Fruit fly (Drosophila melanogaster): ENCODE data around the gene CG12483.

Gene CG12483

DNA sequence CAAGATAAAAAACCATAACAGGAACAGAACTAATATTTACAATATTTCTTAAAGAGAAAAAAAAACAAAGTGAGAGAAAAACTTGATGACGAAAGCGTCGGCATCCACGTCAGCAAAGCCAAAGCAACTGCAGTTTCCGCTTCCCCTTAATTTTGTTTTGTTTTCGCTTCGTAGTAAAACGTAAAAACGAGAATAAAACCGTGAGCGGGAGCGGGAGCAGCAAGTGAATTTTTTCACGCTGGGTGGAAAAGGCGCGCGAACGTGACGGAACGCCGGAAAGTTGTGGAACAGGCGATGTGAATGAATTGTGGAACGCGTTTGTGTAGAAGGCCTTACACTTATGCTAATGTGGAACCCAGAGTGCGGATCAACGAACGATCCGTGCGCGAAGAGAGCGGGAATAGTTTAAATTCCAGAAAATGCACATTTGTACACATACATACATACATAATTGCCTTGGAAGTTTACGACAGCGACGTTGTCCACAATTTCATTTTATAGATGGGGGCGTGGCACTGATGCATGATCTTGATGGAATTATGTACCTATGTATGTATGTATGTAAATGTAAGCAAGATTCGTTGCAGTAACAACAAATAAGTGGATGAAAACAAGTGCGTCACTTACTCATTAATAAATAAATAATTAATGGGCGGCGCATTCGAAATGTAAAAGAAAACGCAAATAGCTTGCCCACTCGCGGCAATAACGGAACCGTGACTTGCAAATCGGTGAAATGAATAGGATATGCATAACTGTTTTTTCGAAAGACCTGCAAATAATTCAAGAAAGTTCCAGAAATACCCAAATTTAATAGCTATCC, 30.3 kb upstream of the CG12483 start (continued):
- TF ChIP-seq knrl (GFP tag; IDR thresholded peaks at IDR 0.05; ENCODE audit: partially characterized antibody): no peak
- TF ChIP-seq crol (GFP tag; IDR thresholded peaks at IDR 0.05): peak; percentile 66; the same call in 1 of the 2 replicates
- TF ChIP-seq CG10654 (GFP tag; optimal IDR thresholded peaks at IDR 0.05): no peak
- TF ChIP-seq Dbx (GFP tag; IDR thresholded peaks at IDR 0.05): no peak
- no peak for TF ChIP-seq CG17361 (GFP tag; IDR thresholded peaks at IDR 0.05)
- no peak for TF ChIP-seq YL-1 (GFP tag; optimal IDR thresholded peaks at IDR 0.05)
- peak; percentile 1 for TF ChIP-seq CG17385 (GFP tag; optimal IDR thresholded peaks at IDR 0.05)
- TF ChIP-seq Jarid2 (GFP tag; optimal IDR thresholded peaks at IDR 0.05): no peak
- TF ChIP-seq gsb-n (tag; optimal IDR thresholded peaks at IDR 0.05): no peak
- TF ChIP-seq CG8290 (GFP tag; optimal IDR thresholded peaks at IDR 0.05): no peak
- peak in 1 of 2 experiments; percentile 45 for TF ChIP-seq CG8290 (tag; optimal IDR thresholded peaks at IDR 0.05)
- TF ChIP-seq CG8359 (GFP tag; optimal IDR thresholded peaks at IDR 0.05; ENCODE audit: borderline replicate concordance): no peak
- no peak for TF ChIP-seq Gug (GFP tag; IDR thresholded peaks at IDR 0.05)
- no peak for TF ChIP-seq CG14710 (tag; optimal IDR thresholded peaks at IDR 0.05)
- no peak for TF ChIP-seq CG13775 (GFP tag; optimal IDR thresholded peaks at IDR 0.05)
- no peak for TF ChIP-seq CG16815 (GFP tag; optimal IDR thresholded peaks at IDR 0.05)
- TF ChIP-seq CG12744 (GFP tag; optimal IDR thresholded peaks at IDR 0.05): no peak
- peak; percentile 4 for TF ChIP-seq CG10147 (GFP tag; optimal IDR thresholded peaks at IDR 0.05)
- no peak for TF ChIP-seq kay (GFP tag; optimal IDR thresholded peaks at IDR 0.05)
- TF ChIP-seq ttk (GFP tag; IDR thresholded peaks at IDR 0.05): no peak
- peak in 1 of 2 experiments; percentile 33 for TF ChIP-seq Pdp1 (GFP tag; optimal IDR thresholded peaks at IDR 0.05)
- TF ChIP-seq run (tag; optimal IDR thresholded peaks at IDR 0.05): no peak
- TF ChIP-seq Dp (GFP tag; optimal IDR thresholded peaks at IDR 0.05): peak; percentile 44
- TF ChIP-seq CG32767 (GFP tag; IDR thresholded peaks at IDR 0.05): peak; percentile 54; the same call in 1 of the 2 replicates
- TF ChIP-seq Awh (GFP tag; IDR thresholded peaks at IDR 0.05): no peak
- TF ChIP-seq Nf-YB (GFP tag; optimal IDR thresholded peaks at IDR 0.05): no peak
- no peak for TF ChIP-seq CG2120 (GFP tag; optimal IDR thresholded peaks at IDR 0.05)
- peak; percentile 86 for TF ChIP-seq kni (GFP tag; optimal IDR thresholded peaks at IDR 0.05)
- TF ChIP-seq CG18262 (tag; optimal IDR thresholded peaks at IDR 0.05): no peak
- TF ChIP-seq E2f1 (GFP tag; IDR thresholded peaks at IDR 0.05): peak; percentile 42; the same call in 1 of the 2 replicates
- no peak for TF ChIP-seq Atf-2 (GFP tag; optimal IDR thresholded peaks at IDR 0.05)
- no peak for TF ChIP-seq ro (GFP tag; IDR thresholded peaks at IDR 0.05)
- peak; percentile 13 for TF ChIP-seq her (GFP tag; optimal IDR thresholded peaks at IDR 0.05)
- no peak for TF ChIP-seq CG4404 (GFP tag; IDR thresholded peaks at IDR 0.05)
- TF ChIP-seq danr (GFP tag; IDR thresholded peaks at IDR 0.05): no peak
- no peak for TF ChIP-seq CG7372 (GFP tag; IDR thresholded peaks at IDR 0.05)
- TF ChIP-seq fd102C (GFP tag; optimal IDR thresholded peaks at IDR 0.05): no peak
- TF ChIP-seq CG2202 (tag; optimal IDR thresholded peaks at IDR 0.05): no peak
- TF ChIP-seq Bgb (GFP tag; IDR thresholded peaks at IDR 0.05; ENCODE audit: partially characterized antibody): peak; percentile 26; the same call in 1 of the 2 replicates
- peak; percentile 55 for TF ChIP-seq CG18764 (GFP tag; optimal IDR thresholded peaks at IDR 0.05)
- no peak for TF ChIP-seq CG13296 (GFP tag; optimal IDR thresholded peaks at IDR 0.05)
- no peak for TF ChIP-seq Ravus (GFP tag; IDR thresholded peaks at IDR 0.05)
- TF ChIP-seq hbn (GFP tag; IDR thresholded peaks at IDR 0.05; ENCODE audit: partially characterized antibody): no peak
- no peak for TF ChIP-seq prd (optimal IDR thresholded peaks at IDR 0.05)
- TF ChIP-seq prd (GFP tag; IDR thresholded peaks at IDR 0.05): no peak
- no peak for TF ChIP-seq Gsc (GFP tag; IDR thresholded peaks at IDR 0.05)
- TF ChIP-seq CG12104 (GFP tag; optimal IDR thresholded peaks at IDR 0.05): no peak
- TF ChIP-seq vvl (GFP tag; IDR thresholded peaks at IDR 0.05): peak; percentile 83
- TF ChIP-seq grn (GFP tag; optimal IDR thresholded peaks at IDR 0.05): peak; percentile 27
- no peak for TF ChIP-seq MBD-R2 (GFP tag; IDR thresholded peaks at IDR 0.05)

All from whole organism, embryonic.